Fruit fly (Drosophila melanogaster): ENCODE data around the gene CG5078.

Gene CG5078

DNA sequence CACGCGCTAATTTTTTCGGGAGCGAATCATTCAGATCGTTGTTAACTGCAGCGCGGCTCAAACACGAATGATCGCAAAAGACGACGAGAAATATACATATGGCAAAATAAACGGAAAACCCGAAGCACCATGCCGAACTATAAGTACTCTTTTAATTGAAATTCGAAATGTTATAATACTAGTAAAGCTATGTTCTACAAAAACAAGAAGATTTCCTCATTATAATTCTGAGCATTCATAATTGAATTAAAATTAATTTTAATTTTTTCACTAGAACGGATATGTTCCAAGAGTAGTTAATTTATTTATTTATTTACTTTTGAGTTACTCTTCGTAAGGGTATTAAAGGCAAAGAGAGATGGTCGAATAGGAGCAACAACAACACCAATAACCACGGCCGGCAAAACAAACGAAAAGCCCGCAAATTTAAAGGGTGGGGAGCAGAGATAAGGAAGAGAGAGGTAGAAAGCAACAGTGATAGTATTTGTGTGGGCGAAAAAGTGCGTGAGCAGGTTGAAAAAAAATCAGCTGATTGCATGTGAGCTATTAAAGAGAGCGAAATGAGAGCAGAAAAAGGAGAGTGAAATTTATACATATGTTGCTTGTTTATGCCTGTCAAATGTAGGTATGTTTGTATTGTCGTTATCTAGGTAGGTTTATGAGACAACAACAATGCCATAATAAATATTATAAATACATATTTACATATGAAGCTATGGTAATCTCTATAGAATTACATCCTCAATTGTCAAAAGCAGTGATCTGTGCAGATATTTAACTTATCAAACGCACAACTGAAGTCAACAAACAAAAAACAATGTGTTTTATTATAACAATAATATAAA lies 12.2 kb upstream of the CG5078 start (continued):
- TF ChIP-seq svp (GFP tag), result peak; percentile 97
- TF ChIP-seq CG6163 (GFP tag; IDR thresholded peaks at IDR 0.05), result peak; percentile 90
- peak; percentile 88 for TF ChIP-seq OdsH (GFP tag; optimal IDR thresholded peaks at IDR 0.05)
- peak; percentile 92 for TF ChIP-seq CG8632 (GFP tag; optimal IDR thresholded peaks at IDR 0.05)
- TF ChIP-seq CG10669 (GFP tag; optimal IDR thresholded peaks at IDR 0.05), result peak; percentile 83
- peak; percentile 79 for TF ChIP-seq CG11762 (GFP tag; optimal IDR thresholded peaks at IDR 0.05; ENCODE audit: insufficient read depth)
- peak; percentile 84 for TF ChIP-seq CG6854 (GFP tag; optimal IDR thresholded peaks at IDR 0.05)
- TF ChIP-seq CG11294 (GFP tag; IDR thresholded peaks at IDR 0.05), result peak; percentile 60
- no peak for TF ChIP-seq Hr38 (GFP tag; optimal IDR thresholded peaks at IDR 0.05)
- TF ChIP-seq net (GFP tag; optimal IDR thresholded peaks at IDR 0.05), result peak; percentile 93

DNA sequence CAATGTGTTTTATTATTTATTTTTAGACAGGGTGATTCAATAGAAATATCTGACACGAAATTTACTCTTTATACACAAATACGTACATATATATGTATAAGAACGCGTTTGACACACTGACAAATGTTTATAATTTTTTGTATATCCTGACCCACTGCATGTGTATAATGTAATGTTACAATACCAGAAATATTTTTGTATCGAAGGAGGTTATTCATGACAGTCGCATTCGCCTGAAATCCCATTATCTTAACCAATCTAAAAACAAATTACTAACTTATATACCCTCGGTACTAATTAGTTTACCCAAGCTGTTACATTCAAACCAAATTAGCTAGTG lies 11.6 kb upstream of the CG5078 start:
- peak; percentile 28 for TF ChIP-seq OdsH (GFP tag; optimal IDR thresholded peaks at IDR 0.05)
- peak; percentile 1 for TF ChIP-seq achi (GFP tag; optimal IDR thresholded peaks at IDR 0.05)
- TF ChIP-seq Met (GFP tag; optimal IDR thresholded peaks at IDR 0.05), result peak; percentile 8
- no peak for TF ChIP-seq Sox102F (GFP tag; optimal IDR thresholded peaks at IDR 0.05)
- TF ChIP-seq svp (GFP tag), result peak; percentile 46
- peak; percentile 25; the same call in 1 of the 2 replicates for TF ChIP-seq CG15336 (GFP tag; IDR thresholded peaks at IDR 0.05)
- no peak for TF ChIP-seq Eip93F (GFP tag; optimal IDR thresholded peaks at IDR 0.05)
- peak; percentile 52 for TF ChIP-seq Eip78C (GFP tag)
- peak; percentile 9 for TF ChIP-seq Ets96B (tag; optimal IDR thresholded peaks at IDR 0.05)
- no peak for TF ChIP-seq esn (GFP tag; optimal IDR thresholded peaks at IDR 0.05)
- peak; percentile 13 for TF ChIP-seq lz (GFP tag; optimal IDR thresholded peaks at IDR 0.05)
- peak; percentile 50 for TF ChIP-seq CG32006 (GFP tag; optimal IDR thresholded peaks at IDR 0.05)
- TF ChIP-seq Smox (GFP tag; optimal IDR thresholded peaks at IDR 0.05), result no peak
- peak; percentile 55 for TF ChIP-seq Hr4 (GFP tag; optimal IDR thresholded peaks at IDR 0.05)

DNA sequence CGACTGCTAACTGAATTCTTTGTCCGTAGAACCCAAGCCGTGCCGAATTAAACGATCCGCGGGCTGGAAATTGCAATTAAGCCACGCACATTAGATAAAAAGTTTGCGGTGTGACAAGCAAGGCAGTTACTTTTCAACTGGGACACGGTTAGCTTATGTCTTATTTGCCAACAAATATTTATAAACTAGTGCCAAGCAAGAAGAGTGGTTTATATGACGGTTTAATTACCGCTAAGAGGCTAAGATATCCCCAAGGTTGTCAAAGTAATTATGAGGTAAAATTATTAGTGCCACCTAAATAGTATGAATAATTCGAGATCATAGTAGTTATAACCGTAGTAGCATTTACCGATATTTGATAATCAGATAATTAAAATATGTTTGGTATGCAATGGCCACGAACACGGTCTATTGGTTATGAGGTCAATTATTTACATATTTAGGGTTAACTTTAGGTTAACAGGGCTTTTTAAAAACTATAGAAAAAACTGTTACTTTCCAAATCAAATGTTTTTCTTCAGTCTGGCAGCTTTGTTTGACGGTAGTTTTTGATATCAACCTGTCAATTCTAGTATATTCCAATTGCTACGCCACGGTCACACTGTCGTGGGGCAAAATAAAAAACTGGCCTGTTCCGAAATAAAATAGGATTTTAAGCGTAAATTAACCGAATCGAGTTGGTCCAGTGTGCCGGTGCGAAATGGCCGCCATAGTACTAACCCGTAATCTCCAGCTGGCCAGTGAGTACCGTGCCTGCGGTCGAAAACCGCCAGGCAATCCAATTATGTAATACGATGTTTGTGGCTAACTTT lies 10.8 kb upstream of the CG5078 start, which contains the start of gene ZnT77C:
Gene ZnT77C (minus strand): TSS at position 142 of the 812 bp plus-strand sequence.
- no peak for TF ChIP-seq CG31627 (GFP tag; optimal IDR thresholded peaks at IDR 0.05)
- TF ChIP-seq Blimp-1 (GFP tag; optimal IDR thresholded peaks at IDR 0.05), result no peak
- TF ChIP-seq eg (GFP tag; IDR thresholded peaks at IDR 0.05), result no peak
- TF ChIP-seq CG8632 (GFP tag; optimal IDR thresholded peaks at IDR 0.05), result no peak
- no peak for TF ChIP-seq Hr39 (GFP tag; optimal IDR thresholded peaks at IDR 0.05)
- TF ChIP-seq ss (GFP tag; optimal IDR thresholded peaks at IDR 0.05), result no peak
- no peak for TF ChIP-seq Gug (GFP tag; IDR thresholded peaks at IDR 0.05)
- TF ChIP-seq CG6276 (GFP tag; optimal IDR thresholded peaks at IDR 0.05), result no peak
- TF ChIP-seq Hr4 (GFP tag; optimal IDR thresholded peaks at IDR 0.05), result no peak
- no peak for TF ChIP-seq CG8319 (GFP tag; optimal IDR thresholded peaks at IDR 0.05)
- TF ChIP-seq CG16779 (tag; optimal IDR thresholded peaks at IDR 0.05), result no peak
- TF ChIP-seq salr (GFP tag; optimal IDR thresholded peaks at IDR 0.05), result no peak
- TF ChIP-seq Sox14 (GFP tag; optimal IDR thresholded peaks at IDR 0.05), result peak; percentile 5
- peak; percentile 83 for TF ChIP-seq vri (GFP tag; optimal IDR thresholded peaks at IDR 0.05)
- no peak for TF ChIP-seq CG11902 (GFP tag; optimal IDR thresholded peaks at IDR 0.05)
- no peak for TF ChIP-seq Ets21C (GFP tag; optimal IDR thresholded peaks at IDR 0.05)
- TF ChIP-seq fd59A (GFP tag; optimal IDR thresholded peaks at IDR 0.05), result no peak
- peak; percentile 37 for TF ChIP-seq Eip78C (GFP tag)
